Fruit fly (Drosophila melanogaster): ENCODE results near the gene CG13295.
A peak's percentile ranks its signal among the peaks of the same experiment; 100 is the strongest.

CG13295 gene

DNA sequence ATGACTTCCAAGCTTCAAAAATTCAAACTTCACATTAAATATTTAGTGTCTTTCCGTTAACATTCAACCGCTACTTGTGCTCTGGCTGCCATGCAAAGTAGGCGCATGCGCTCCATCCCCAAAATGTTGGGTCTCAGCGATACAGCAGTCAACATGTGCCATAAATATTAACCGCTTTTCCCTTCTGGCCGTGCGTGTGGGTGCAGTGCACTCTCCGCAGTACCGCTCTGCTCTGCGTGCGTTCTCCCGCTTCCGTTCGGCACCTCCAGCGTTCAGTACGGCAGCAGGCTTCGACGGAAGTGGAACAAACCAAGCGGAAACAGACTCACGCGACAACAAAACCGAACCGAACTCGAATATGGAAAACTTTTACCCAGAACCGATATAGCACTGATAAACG lies 1.4 kb upstream of the CG13295 start, which contains the start of gene ssp6:
Gene ssp6, plus strand, starts transcription at position 294 of the 400 bp plus-strand sequence.
- no peak for TF ChIP-seq ase (GFP tag; IDR thresholded peaks at IDR 0.05)
- peak; percentile 51 for TF ChIP-seq Deaf1 (tag; optimal IDR thresholded peaks at IDR 0.05)
- TF ChIP-seq dati (GFP tag; IDR thresholded peaks at IDR 0.05): no peak
- TF ChIP-seq Lhr (GFP tag; optimal IDR thresholded peaks at IDR 0.05): no peak
- peak; percentile 56 for TF ChIP-seq Ets65A (GFP tag)
- TF ChIP-seq abd-A (tag; optimal IDR thresholded peaks at IDR 0.05): peak; percentile 75
- TF ChIP-seq CG31441 (GFP tag; IDR thresholded peaks at IDR 0.05): no peak
- TF ChIP-seq row (GFP tag; IDR thresholded peaks at IDR 0.05): no peak
- TF ChIP-seq Med (GFP tag): peak; percentile 39
- peak; percentile 82 for TF ChIP-seq ewg (GFP tag; optimal IDR thresholded peaks at IDR 0.05)
- TF ChIP-seq chm (GFP tag; IDR thresholded peaks at IDR 0.05): no peak
- no peak for TF ChIP-seq Dref (GFP tag; IDR thresholded peaks at IDR 0.05)
- 0 out of 4 replicates have a peak, but pooled peaks have one; percentile 17 for TF ChIP-seq chinmo (GFP tag; IDR thresholded peaks at IDR 0.05; ENCODE audit: partially characterized antibody)
- TF ChIP-seq CG4820 (GFP tag; optimal IDR thresholded peaks at IDR 0.05): no peak
- peak; percentile 13 for TF ChIP-seq kni (GFP tag; optimal IDR thresholded peaks at IDR 0.05)
- TF ChIP-seq CG12299 (tag; optimal IDR thresholded peaks at IDR 0.05): no peak
- no peak for TF ChIP-seq H2.0 (GFP tag; IDR thresholded peaks at IDR 0.05)
- 0 out of 2 replicates have a peak, but pooled peaks have one; percentile 9 for TF ChIP-seq sob (GFP tag; IDR thresholded peaks at IDR 0.05)
- TF ChIP-seq scrt (GFP tag; optimal IDR thresholded peaks at IDR 0.05): peak; percentile 85
- no peak for TF ChIP-seq NFAT (GFP tag; IDR thresholded peaks at IDR 0.05)

DNA sequence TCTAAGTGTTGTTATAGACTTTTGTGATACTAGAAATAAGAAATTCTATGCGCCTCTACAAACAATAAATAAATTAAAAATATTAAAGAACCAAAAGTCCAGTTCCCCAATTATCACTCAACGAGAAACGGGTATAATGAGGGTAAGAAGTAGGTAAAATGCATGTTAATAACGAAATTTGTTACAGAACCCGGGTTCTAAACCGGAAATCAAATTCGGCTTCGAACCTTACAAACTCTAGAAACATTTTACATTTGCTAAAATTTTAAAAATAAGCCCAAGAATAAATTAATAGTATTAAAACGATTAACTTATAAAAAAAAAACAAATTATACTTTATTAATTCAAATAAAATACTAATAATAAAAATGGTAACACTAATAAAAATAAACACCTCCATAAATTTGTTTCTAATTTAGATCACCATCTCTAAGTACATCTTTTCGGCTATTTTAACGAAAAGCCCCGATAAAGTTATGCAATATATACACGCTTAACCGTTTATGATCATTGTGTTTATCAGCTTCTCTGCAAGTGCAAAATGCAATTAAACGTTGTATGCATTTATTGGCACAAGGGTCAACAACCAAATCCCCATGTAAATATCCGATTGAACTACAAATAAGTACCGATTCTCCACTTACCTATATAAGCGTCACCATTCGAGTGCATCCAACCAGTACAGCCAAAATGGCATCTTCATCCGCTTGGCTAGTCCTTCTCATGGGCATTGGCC lies 3.4 kb downstream of the CG13295 start, which contains the start of gene CG6602:
Gene CG6602, plus strand, starts transcription at position 686 of the 736 bp plus-strand sequence.
- peak; percentile 83 for TF ChIP-seq slbo (GFP tag; IDR thresholded peaks at IDR 0.05)
- TF ChIP-seq Tbp (GFP tag; optimal IDR thresholded peaks at IDR 0.05): no peak
- no peak for TF ChIP-seq sima (GFP tag; optimal IDR thresholded peaks at IDR 0.05)
- TF ChIP-seq Drgx (GFP tag; IDR thresholded peaks at IDR 0.05): no peak
- TF ChIP-seq lov (optimal IDR thresholded peaks at IDR 0.05): no peak
- peak; percentile 68 for TF ChIP-seq lov (GFP tag; IDR thresholded peaks at IDR 0.05)
- no peak for TF ChIP-seq prd (optimal IDR thresholded peaks at IDR 0.05)
- peak; percentile 42; the same call in 2 of the 3 replicates for TF ChIP-seq prd (GFP tag; IDR thresholded peaks at IDR 0.05)
- TF ChIP-seq nom (GFP tag; optimal IDR thresholded peaks at IDR 0.05): no peak
- TF ChIP-seq eyg (GFP tag; optimal IDR thresholded peaks at IDR 0.05): peak; percentile 45
- peak; percentile 77 for TF ChIP-seq tgo (GFP tag; IDR thresholded peaks at IDR 0.05)
- no peak for TF ChIP-seq Doc3 (GFP tag; IDR thresholded peaks at IDR 0.05; ENCODE audit: partially characterized antibody)
- TF ChIP-seq CG2712 (tag; optimal IDR thresholded peaks at IDR 0.05): no peak
- TF ChIP-seq CG17385 (GFP tag; optimal IDR thresholded peaks at IDR 0.05): peak; percentile 60
- no peak for TF ChIP-seq Xrp1 (GFP tag; IDR thresholded peaks at IDR 0.05)
- no peak for TF ChIP-seq cwo (GFP tag; optimal IDR thresholded peaks at IDR 0.05)
- TF ChIP-seq CG2202 (tag; optimal IDR thresholded peaks at IDR 0.05): peak; percentile 23
- no peak for TF ChIP-seq CG16779 (GFP tag; IDR thresholded peaks at IDR 0.05)
- TF ChIP-seq Kr (GFP tag; optimal IDR thresholded peaks at IDR 0.05): no peak
- TF ChIP-seq Spps (tag; optimal IDR thresholded peaks at IDR 0.05): no peak
- peak; percentile 32 for TF ChIP-seq Jarid2 (GFP tag; optimal IDR thresholded peaks at IDR 0.05)
- TF ChIP-seq Dll (GFP tag; IDR thresholded peaks at IDR 0.05; ENCODE audit: partially characterized antibody): no peak
- peak in 1 of 2 experiments; percentile 13 for TF ChIP-seq crp (GFP tag; optimal IDR thresholded peaks at IDR 0.05)
- TF ChIP-seq Dbx (GFP tag; IDR thresholded peaks at IDR 0.05): peak; percentile 78
- peak; percentile 18 for TF ChIP-seq lilli (GFP tag; optimal IDR thresholded peaks at IDR 0.05)
- TF ChIP-seq CG5245 (GFP tag; optimal IDR thresholded peaks at IDR 0.05): peak; percentile 43
- peak; percentile 55 for TF ChIP-seq CG10267 (tag; optimal IDR thresholded peaks at IDR 0.05)
- TF ChIP-seq rib (GFP tag; IDR thresholded peaks at IDR 0.05): peak; percentile 40; the same call in 1 of the 2 replicates
- TF ChIP-seq HLHmδ (GFP tag; optimal IDR thresholded peaks at IDR 0.05): no peak
- TF ChIP-seq CG34376 (GFP tag; optimal IDR thresholded peaks at IDR 0.05): peak; percentile 59
